Worm (Caenorhabditis elegans) whole organism, early embryonic: Measurements from ENCODE around the gene unc-32.

ENCODE experiments used
- B0310.2 ChIP-seq: sonication (generic microtip); optimal IDR thresholded peaks from 2 replicates; lab custom pipeline; 2016; ENCODE audit warnings: mild to moderate bottlenecking, missing genetic modification characterization, missing compliant biosample characterization
- aly-1 ChIP-seq: sonication (generic microtip); optimal IDR thresholded peaks from 2 replicates; lab custom pipeline; 2016; ENCODE audit warnings: missing genetic modification characterization, missing compliant biosample characterization
- ama-1 ChIP-seq: fragments of 150-350 bp; optimal IDR thresholded peaks from 2 replicates; lab custom pipeline; 2014
- ceh-13 ChIP-seq: fragments of 200-800 bp; sonication (Bioruptor generic); optimal IDR thresholded peaks from 2 replicates; lab custom pipeline; 2018; ENCODE audit warnings: mild to moderate bottlenecking, missing genetic modification characterization, missing compliant biosample characterization
- ceh-36 ChIP-seq: sonication (generic microtip); optimal IDR thresholded peaks from 2 replicates; lab custom pipeline; 2016; ENCODE audit warnings: missing genetic modification characterization, inconsistent platforms, missing compliant biosample characterization
- ets-7 ChIP-seq: sonication (generic microtip); optimal IDR thresholded peaks from 2 replicates; lab custom pipeline; 2016; ENCODE audit warnings: missing genotype, missing genetic modification characterization, missing compliant biosample characterization
- flt-1 ChIP-seq: fragments of 200-800 bp; sonication (Bioruptor generic); IDR thresholded peaks from 2 replicates; pipeline ENCODE4 v1.3.6; 2022; ENCODE audit warnings: missing genetic modification characterization, missing compliant biosample characterization
- hmg-4 ChIP-seq: fragments of 200-800 bp; sonication (Bioruptor generic); optimal IDR thresholded peaks from 2 replicates; lab custom pipeline; 2018; ENCODE audit warnings: mild to moderate bottlenecking, missing genetic modification characterization, missing compliant biosample characterization
- pes-1 ChIP-seq: fragments of 200-800 bp; sonication (Bioruptor generic); IDR thresholded peaks from 2 replicates; pipeline ENCODE4 v1.3.6; 2022; ENCODE audit warnings: missing genetic modification reagents, missing genetic modification characterization, missing compliant biosample characterization
- scrt-1 ChIP-seq: fragments of 200-800 bp; sonication (Bioruptor generic); IDR thresholded peaks from 2 replicates; pipeline ENCODE4 v1.3.6; 2022; ENCODE audit warnings: missing genetic modification characterization, missing compliant biosample characterization
- sea-1 ChIP-seq: fragments of 200-800 bp; sonication (Bioruptor generic); conservative IDR thresholded peaks from 2 replicates; pipeline ENCODE4 v1.3.6; 2022; ENCODE audit warnings: missing genetic modification characterization, missing compliant biosample characterization
- tbx-37 ChIP-seq: fragments of 200-800 bp; sonication (Bioruptor generic); conservative IDR thresholded peaks from 2 replicates; pipeline ENCODE4 v1.3.6; 2022; ENCODE audit warnings: missing genetic modification reagents, missing genetic modification characterization, missing compliant biosample characterization

- no peak for TF ChIP-seq pes-1
- TF ChIP-seq ama-1, result no peak
- TF ChIP-seq ceh-36 (tag; lab: Kevin White, UChicago), result no peak
- no peak for TF ChIP-seq ets-7
- TF ChIP-seq tbx-37, result no peak
- no peak for TF ChIP-seq hmg-4
- TF ChIP-seq scrt-1 (GFP tag; lab: Robert Waterston, UW), result no peak
- TF ChIP-seq flt-1, result no peak
- TF ChIP-seq B0310.2 (tag; lab: Kevin White, UChicago), result no peak
- TF ChIP-seq aly-1, result no peak
- no peak for TF ChIP-seq sea-1 (GFP tag; lab: Robert Waterston, UW)
- TF ChIP-seq ceh-13, result no peak
Measured at ce11 chrIII:8858482-8858881, 46.9 kb upstream of the unc-32 start.
